Worm (Caenorhabditis elegans) whole organism, L4 larva: Measurements from ENCODE around the gene Y54F10BM.21.
"Not testable (repeated sequence)": the region's sequence is repeated elsewhere in the genome, so short reads cannot be mapped to it uniquely, and the experiment has no call there.

Source experiments
- ama-1 ChIP-seq: fragments of 150-350 bp; optimal IDR thresholded peaks from 2 replicates; lab custom pipeline; 2014; ENCODE audit warnings: inconsistent platforms, mixed read lengths
- ceh-82 ChIP-seq: sonication (generic microtip); optimal IDR thresholded peaks from 2 replicates; lab custom pipeline; 2017; ENCODE audit warnings: missing biosample characterization, missing genetic modification characterization
- daf-19 ChIP-seq: fragments of 200-800 bp; sonication (Bioruptor generic); conservative IDR thresholded peaks from 2 replicates; pipeline ENCODE4 v1.3.6; 2022; ENCODE audit warnings: missing genetic modification characterization, missing compliant biosample characterization
- fkh-10 ChIP-seq: fragments of 150-350 bp; optimal IDR thresholded peaks from 2 replicates; lab custom pipeline; 2014; ENCODE audit warnings: missing biosample characterization, missing genetic modification reagents, missing genetic modification characterization
- fos-1 ChIP-seq: fragments of 150-350 bp; optimal IDR thresholded peaks from 2 replicates; lab custom pipeline; 2014; ENCODE audit warnings: missing biosample characterization, missing genetic modification characterization
- lim-7 ChIP-seq: fragments of 200-800 bp; sonication (Bioruptor generic); IDR thresholded peaks from 2 replicates; pipeline ENCODE4 v1.3.6; 2022; ENCODE audit warnings: missing genetic modification characterization, missing compliant biosample characterization
- lin-1 ChIP-seq: fragments of 200-800 bp; sonication (Bioruptor generic); IDR thresholded peaks from 2 replicates; pipeline ENCODE4 v1.3.6; 2022; ENCODE audit warnings: missing genetic modification reagents, missing genetic modification characterization, missing compliant biosample characterization
- lsy-2 ChIP-seq, 2 experiments: fragments of 150-350 bp in 1 of 2; sonication (generic microtip) in 1 of 2; optimal IDR thresholded peaks; 2 replicates each; lab custom pipeline; 2014 to 2017; ENCODE audit warnings: missing biosample characterization in 2 of 2, missing genetic modification characterization in 2 of 2
- mdl-1 ChIP-seq, 2 experiments: fragments of 150-350 bp in 1 of 2; sonication (generic microtip) in 1 of 2; optimal IDR thresholded peaks; 2 replicates each; lab custom pipeline; 2014 to 2017; ENCODE audit warnings: missing biosample characterization in 2 of 2, missing genetic modification characterization in 2 of 2
- nhr-77 ChIP-seq: fragments of 150-350 bp; optimal IDR thresholded peaks from 2 replicates; lab custom pipeline; 2014; ENCODE audit warnings: missing biosample characterization, missing genetic modification characterization
- pha-4 ChIP-seq, 2 experiments: fragments of 150-350 bp in 1 of 2; fragments of 200-800 bp in 1 of 2; sonication (Bioruptor generic) in 1 of 2; IDR thresholded peaks in 1 of 2; optimal IDR thresholded peaks in 1 of 2; 2 replicates each; pipeline versions ENCODE4 v1.3.6 to Lab custom; 2014 to 2022; ENCODE audit warnings: missing genetic modification characterization in 2 of 2, missing genetic modification reagents in 2 of 2, missing biosample characterization in 1 of 2, missing compliant biosample characterization in 1 of 2
- snpc-4 ChIP-seq: fragments of 150-350 bp; optimal IDR thresholded peaks from 2 replicates; lab custom pipeline; 2014; ENCODE audit warnings: missing biosample characterization, missing genetic modification characterization

DNA sequence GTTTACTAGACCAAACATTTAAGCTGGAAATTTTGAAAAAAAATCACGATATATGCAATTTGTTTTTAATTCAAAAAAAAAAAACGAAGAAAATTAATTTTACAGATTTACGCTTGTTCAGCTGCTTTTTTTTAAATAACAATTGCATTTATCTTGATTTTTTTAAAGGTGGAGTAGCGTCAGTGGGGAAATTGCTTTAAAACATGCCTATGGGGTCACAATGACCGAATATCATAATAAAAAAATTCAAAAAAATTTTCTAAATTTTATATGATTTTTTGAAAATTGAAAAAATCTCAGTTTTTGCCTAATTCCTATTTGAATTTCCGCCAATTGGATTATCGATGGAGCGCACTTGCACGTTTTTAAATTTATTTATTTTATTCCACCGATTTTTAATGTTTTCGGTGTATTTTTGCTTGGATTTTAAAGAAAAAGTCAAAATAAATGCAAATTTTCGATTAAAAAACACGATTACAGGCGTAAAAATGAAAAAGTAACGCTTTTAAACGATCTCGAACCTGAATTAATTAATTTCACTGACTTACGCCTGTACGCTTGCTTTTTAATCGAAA lies 5.8 kb upstream of the Y54F10BM.21 start:
- TF ChIP-seq lim-7; snpc-4; mdl-1 (tag; optimal IDR thresholded peaks at IDR 0.05; lab: Kevin White, UChicago); ama-1 (lab: Kevin White, UChicago); daf-19 (GFP tag; lab: Robert Waterston, UW); nhr-77; fos-1 (tag; lab: Kevin White, UChicago); pha-4 (GFP tag; IDR thresholded peaks at IDR 0.05; lab: Robert Waterston, UW); pha-4 (tag; optimal IDR thresholded peaks at IDR 0.05; lab: Kevin White, UChicago); lin-1 (GFP tag; lab: Robert Waterston, UW); fkh-10 (GFP tag; lab: Kevin White, UChicago); lsy-2 (tag; optimal IDR thresholded peaks at IDR 0.05; lab: Kevin White, UChicago); ceh-82 (tag; lab: Kevin White, UChicago): not testable (repeated sequence)
